Worm (Caenorhabditis elegans): ENCODE data around the gene C04E7.3.

ce11 chrX:360479-360878 lies 13.5 kb upstream of the C04E7.3 start, which contains the start of gene C04E7.5:
- TF ChIP-seq hmbx-1 (tag; optimal IDR thresholded peaks at IDR 0.05) (no peak), ama-1 (optimal IDR thresholded peaks at IDR 0.05) (no peak), flt-1 (GFP tag; IDR thresholded peaks at IDR 0.05) (no peak), ceh-13 (GFP tag; optimal IDR thresholded peaks at IDR 0.05) (no peak), scrt-1 (GFP tag; IDR thresholded peaks at IDR 0.05) (no peak), F13C5.2 (tag; optimal IDR thresholded peaks at IDR 0.05) (no peak), B0310.2 (tag; optimal IDR thresholded peaks at IDR 0.05) (no peak), tra-4 (tag; optimal IDR thresholded peaks at IDR 0.05) (no peak), tbx-11 (GFP tag; IDR thresholded peaks at IDR 0.05) (no peak), aly-1 (tag; optimal IDR thresholded peaks at IDR 0.05) (no peak)
